Worm (Caenorhabditis elegans) whole organism, L3 larva: ENCODE data around the gene srg-42.

Source experiments
- fos-1 ChIP-seq: fragments of 150-350 bp; optimal IDR thresholded peaks from 2 replicates; lab custom pipeline; 2014; ENCODE audit warnings: missing biosample characterization, missing genetic modification characterization
- pqm-1 ChIP-seq: fragments of 150-350 bp; optimal IDR thresholded peaks from 2 replicates; lab custom pipeline; 2017; ENCODE audit warnings: missing biosample characterization, missing genetic modification characterization, inconsistent platforms
- snpc-4 ChIP-seq: fragments of 150-350 bp; optimal IDR thresholded peaks from 2 replicates; lab custom pipeline; 2014; ENCODE audit warnings: missing biosample characterization, missing genetic modification characterization
- unc-39 ChIP-seq: sonication (generic microtip); optimal IDR thresholded peaks from 4 replicates; lab custom pipeline; 2017; ENCODE audit warnings: missing biosample characterization, missing genetic modification characterization

DNA sequence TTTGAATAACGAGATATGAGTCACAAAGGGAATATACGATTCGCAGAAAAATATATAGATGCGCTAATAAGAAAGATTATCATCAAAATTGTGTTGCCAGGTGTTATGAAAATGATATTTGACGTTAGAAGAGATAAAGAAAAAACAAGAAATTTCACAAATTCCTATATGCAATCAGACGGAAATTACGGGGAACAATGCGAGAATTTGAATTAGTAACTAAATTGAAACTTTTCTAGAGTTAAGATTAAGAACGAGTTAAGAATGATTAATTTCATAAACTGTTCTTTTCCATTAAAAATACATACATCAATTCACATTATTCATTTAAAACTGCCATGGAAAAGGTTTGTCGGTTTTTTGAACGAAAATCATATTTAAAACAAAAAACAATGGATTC is 38.3 kb upstream of the srg-42 start, which contains the start of gene clc-6:
- TF ChIP-seq snpc-4 (no peak), unc-39 (tag; lab: Kevin White, UChicago) (no peak), fos-1 (tag; lab: Kevin White, UChicago) (no peak), pqm-1 (tag; lab: Kevin White, UChicago) (no peak)
